Worm (Caenorhabditis elegans): ENCODE measurements around the gene ZK1307.9.

DNA sequence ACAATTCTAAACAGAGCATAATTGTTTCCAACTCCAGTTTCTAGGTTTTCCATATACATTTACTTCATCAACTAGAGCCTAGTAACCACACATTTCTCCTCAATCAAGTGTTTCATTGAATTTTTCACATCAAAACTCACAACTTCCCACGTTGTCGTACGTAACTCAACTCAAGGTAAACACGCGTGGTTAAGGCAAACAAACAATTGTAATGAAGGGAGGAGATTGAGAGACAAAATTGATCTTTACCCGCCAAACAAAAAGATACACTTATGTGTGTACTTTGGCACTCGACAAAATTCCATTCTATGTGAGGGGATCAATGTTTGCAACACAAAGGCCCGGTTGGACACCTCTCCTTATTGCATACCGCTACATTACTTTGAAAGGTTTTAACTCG lies 44.0 kb upstream of the ZK1307.9 start, which contains the start of gene nhr-19:
- TF ChIP-seq skn-1 (tag; optimal IDR thresholded peaks at IDR 0.05) (no peak), zag-1 (tag; optimal IDR thresholded peaks at IDR 0.05) (no peak), ama-1 (optimal IDR thresholded peaks at IDR 0.05) (no peak)
